Worm (Caenorhabditis elegans) whole organism, L1 larva: ENCODE results near the gene R10D12.10.

Source experiments
- C34B4.2 ChIP-seq: sonication (generic microtip); optimal IDR thresholded peaks from 2 replicates; lab custom pipeline; 2017; ENCODE audit warnings: mild to moderate bottlenecking, missing genetic modification characterization, missing compliant biosample characterization
- Y116A8C.19 ChIP-seq: sonication (generic microtip); optimal IDR thresholded peaks from 2 replicates; lab custom pipeline; 2016; ENCODE audit warnings: missing compliant biosample characterization, missing genetic modification characterization, borderline replicate concordance
- aly-2 ChIP-seq: fragments of 150-350 bp; optimal IDR thresholded peaks from 2 replicates; lab custom pipeline; 2014; ENCODE audit warnings: missing biosample characterization, missing genetic modification characterization
- ceh-63 ChIP-seq: fragments of 200-800 bp; sonication (Bioruptor generic); optimal IDR thresholded peaks from 2 replicates; lab custom pipeline; 2018; ENCODE audit warnings: mild to moderate bottlenecking, missing genetic modification characterization, missing compliant biosample characterization
- ceh-8 ChIP-seq: fragments of 200-800 bp; sonication (Bioruptor generic); optimal IDR thresholded peaks from 2 replicates; lab custom pipeline; 2018; ENCODE audit warnings: mild to moderate bottlenecking, missing genetic modification characterization, moderate library complexity, missing compliant biosample characterization
- ceh-82 ChIP-seq, 3 experiments: fragments of 150-350 bp in 1 of 3; sonication (generic microtip) in 2 of 3; optimal IDR thresholded peaks; 2 replicates each; lab custom pipeline; 2014 to 2017; ENCODE audit warnings: missing biosample characterization in 3 of 3, missing genetic modification characterization in 3 of 3
- ces-1 ChIP-seq: fragments of 150-350 bp; optimal IDR thresholded peaks from 2 replicates; lab custom pipeline; 2014; ENCODE audit warnings: missing biosample characterization, missing genetic modification reagents, missing genetic modification characterization
- dpl-1 ChIP-seq, 3 experiments: fragments of 150-350 bp in 2 of 3; sonication (generic microtip) in 1 of 3; optimal IDR thresholded peaks; 2 replicates each; lab custom pipeline; 2014 to 2017; ENCODE audit warnings: missing biosample characterization in 3 of 3, missing genetic modification characterization in 3 of 3, missing genetic modification reagents in 3 of 3
- dsc-1 ChIP-seq: sonication (generic microtip); optimal IDR thresholded peaks from 2 replicates; lab custom pipeline; 2016; ENCODE audit warnings: mild to moderate bottlenecking, missing genetic modification characterization, missing compliant biosample characterization
- efl-1 ChIP-seq, 4 experiments: fragments of 150-350 bp; optimal IDR thresholded peaks in 3 of 4; peaks in 1 of 4; 1 replicate in 1 of 4; 2 replicates in 3 of 4; lab custom pipeline; 2014; ENCODE audit warnings: missing biosample characterization in 2 of 4, missing genetic modification characterization in 2 of 4, missing genetic modification reagents in 2 of 4
- egl-27 ChIP-seq, 2 experiments: fragments of 150-350 bp in 1 of 2; sonication (generic microtip); optimal IDR thresholded peaks; 3 replicates each; lab custom pipeline; 2017 to 2018; ENCODE audit warnings: missing biosample characterization in 2 of 2, missing genetic modification characterization in 2 of 2, missing genetic modification reagents in 2 of 2
- elt-2 ChIP-seq: sonication (generic microtip); optimal IDR thresholded peaks from 2 replicates; lab custom pipeline; 2016; ENCODE audit warnings: missing genetic modification characterization, mild to moderate bottlenecking, inconsistent platforms, missing compliant biosample characterization, missing genetic modification reagents
- elt-3 ChIP-seq, 6 experiments: fragments of 150-350 bp in 1 of 6; sonication (generic microtip); optimal IDR thresholded peaks; 2 replicates each; lab custom pipeline; 2017 to 2018; ENCODE audit warnings: missing biosample characterization in 6 of 6, missing genetic modification characterization in 6 of 6, inconsistent platforms in 1 of 6
- ets-5 ChIP-seq: fragments of 200-800 bp; sonication (Bioruptor generic); IDR thresholded peaks from 2 replicates; pipeline ENCODE4 v1.3.6; 2022; ENCODE audit warnings: missing genetic modification characterization, missing compliant biosample characterization
- fkh-10 ChIP-seq: sonication (generic microtip); optimal IDR thresholded peaks from 2 replicates; lab custom pipeline; 2017; ENCODE audit warnings: missing biosample characterization, missing genetic modification reagents, missing genetic modification characterization
- fkh-8 ChIP-seq: sonication (generic microtip); optimal IDR thresholded peaks from 2 replicates; lab custom pipeline; 2016; ENCODE audit warnings: mild to moderate bottlenecking, missing genetic modification characterization, missing compliant biosample characterization
- hpl-2 ChIP-seq: fragments of 150-350 bp; optimal IDR thresholded peaks from 2 replicates; lab custom pipeline; 2014; ENCODE audit warnings: missing biosample characterization, missing genetic modification reagents, missing genetic modification characterization
- lin-13 ChIP-seq: fragments of 150-350 bp; optimal IDR thresholded peaks from 2 replicates; lab custom pipeline; 2014; ENCODE audit warnings: missing biosample characterization, missing genetic modification reagents, missing genetic modification characterization
- lin-14 ChIP-seq: fragments of 200-800 bp; sonication (Bioruptor generic); optimal IDR thresholded peaks from 2 replicates; lab custom pipeline; 2018; ENCODE audit warnings: mild to moderate bottlenecking, missing genetic modification characterization, moderate library complexity, missing compliant biosample characterization
- mdl-1 ChIP-seq, 2 experiments: fragments of 150-350 bp; optimal IDR thresholded peaks; 2 replicates each; lab custom pipeline; 2014 to 2017; ENCODE audit warnings: missing biosample characterization in 2 of 2, missing genetic modification characterization in 2 of 2, inconsistent platforms in 1 of 2
- mef-2 ChIP-seq: fragments of 150-350 bp; optimal IDR thresholded peaks from 2 replicates; lab custom pipeline; 2014; ENCODE audit warnings: missing biosample characterization, missing genetic modification characterization
- nhr-11 ChIP-seq: fragments of 150-350 bp; optimal IDR thresholded peaks from 2 replicates; lab custom pipeline; 2014; ENCODE audit warnings: missing biosample characterization, missing genetic modification characterization
- nhr-47 ChIP-seq: sonication (generic microtip); optimal IDR thresholded peaks from 2 replicates; lab custom pipeline; 2016; ENCODE audit warnings: mild to moderate bottlenecking, missing genetic modification characterization, moderate library complexity, missing compliant biosample characterization
- nhr-71 ChIP-seq: sonication (generic microtip); optimal IDR thresholded peaks from 2 replicates; lab custom pipeline; 2016; ENCODE audit warnings: mild to moderate bottlenecking, missing genetic modification characterization, moderate library complexity, missing compliant biosample characterization
- nhr-76 ChIP-seq: sonication (generic microtip); optimal IDR thresholded peaks from 2 replicates; lab custom pipeline; 2017; ENCODE audit warnings: missing biosample characterization, missing genetic modification characterization
- nhr-77 ChIP-seq: fragments of 150-350 bp; optimal IDR thresholded peaks from 2 replicates; lab custom pipeline; 2014; ENCODE audit warnings: missing biosample characterization, missing genetic modification characterization
- pax-3 ChIP-seq: fragments of 200-800 bp; sonication (Bioruptor generic); optimal IDR thresholded peaks from 2 replicates; lab custom pipeline; 2018; ENCODE audit warnings: mild to moderate bottlenecking, missing genetic modification characterization, moderate library complexity, missing compliant biosample characterization
- snpc-4 ChIP-seq: fragments of 150-350 bp; optimal IDR thresholded peaks from 2 replicates; lab custom pipeline; 2014; ENCODE audit warnings: missing biosample characterization, missing genetic modification characterization
- snu-23 ChIP-seq: sonication (generic microtip); optimal IDR thresholded peaks from 2 replicates; lab custom pipeline; 2016; ENCODE audit warnings: missing genetic modification characterization, missing compliant biosample characterization
- sox-4 ChIP-seq: sonication (generic microtip); optimal IDR thresholded peaks from 2 replicates; lab custom pipeline; 2016; ENCODE audit warnings: missing genetic modification characterization, missing compliant biosample characterization
- swsn-7 ChIP-seq: sonication (generic microtip); optimal IDR thresholded peaks from 2 replicates; lab custom pipeline; 2016; ENCODE audit warnings: missing genetic modification characterization, missing compliant biosample characterization
- unc-130 ChIP-seq: fragments of 150-350 bp; optimal IDR thresholded peaks from 2 replicates; lab custom pipeline; 2017; ENCODE audit warnings: missing biosample characterization, missing genetic modification characterization, inconsistent platforms
- unc-30 ChIP-seq: sonication (generic microtip); optimal IDR thresholded peaks from 2 replicates; lab custom pipeline; 2017; ENCODE audit warnings: missing biosample characterization, missing genetic modification characterization
- unc-62 ChIP-seq: fragments of 150-350 bp; optimal IDR thresholded peaks from 2 replicates; lab custom pipeline; 2014; ENCODE audit warnings: missing biosample characterization, missing genetic modification reagents, missing genetic modification characterization
- vab-15 ChIP-seq: sonication (generic microtip); optimal IDR thresholded peaks from 2 replicates; lab custom pipeline; 2017; ENCODE audit warnings: missing genotype, mild to moderate bottlenecking, missing genetic modification characterization, missing compliant biosample characterization
- xbp-1 ChIP-seq: sonication (generic microtip); optimal IDR thresholded peaks from 2 replicates; lab custom pipeline; 2016; ENCODE audit warnings: missing genetic modification characterization, missing compliant biosample characterization
- zip-4 ChIP-seq: fragments of 200-800 bp; sonication (Bioruptor generic); optimal IDR thresholded peaks from 2 replicates; lab custom pipeline; 2018; ENCODE audit warnings: mild to moderate bottlenecking, missing genetic modification characterization, moderate library complexity, missing compliant biosample characterization

R10D12.10 gene

ce11 chrV:14001929-14002328 is 43.8 kb upstream of the R10D12.10 start:
- TF ChIP-seq lin-14 (GFP tag; lab: Kevin White, UChicago) = peak; percentile 22
- no peak for TF ChIP-seq nhr-71 (tag; lab: Kevin White, UChicago)
- peak in 1 of 3 experiments; percentile 1 for TF ChIP-seq ceh-82 (tag; optimal IDR thresholded peaks at IDR 0.05; lab: Kevin White, UChicago)
- TF ChIP-seq fkh-10 = peak; percentile 18
- TF ChIP-seq efl-1 (optimal IDR thresholded peaks at IDR 0.05; lab: Kevin White, UChicago) = no peak
- TF ChIP-seq efl-1 (GFP tag; optimal IDR thresholded peaks at IDR 0.05 in 1 of 2; lab: Kevin White, UChicago) = peak in 1 of 2 experiments; percentile 56

ce11 chrV:13993478-13993877 is 35.3 kb upstream of the R10D12.10 start:
- TF ChIP-seq pax-3 (tag; lab: Kevin White, UChicago) (peak; percentile 86), sox-4 (tag; lab: Kevin White, UChicago) (peak; percentile 19), mdl-1 (tag; optimal IDR thresholded peaks at IDR 0.05; lab: Kevin White, UChicago) (no peak), fkh-10 (no peak), efl-1 (optimal IDR thresholded peaks at IDR 0.05; lab: Kevin White, UChicago) (no peak), efl-1 (GFP tag; optimal IDR thresholded peaks at IDR 0.05 in 1 of 2; lab: Kevin White, UChicago) (no peak), unc-30 (tag; lab: Kevin White, UChicago) (no peak), xbp-1 (tag; lab: Kevin White, UChicago) (no peak), snu-23 (GFP tag; lab: Kevin White, UChicago) (no peak), nhr-71 (tag; lab: Kevin White, UChicago) (peak; percentile 12), vab-15 (tag; lab: Kevin White, UChicago) (no peak), fkh-8 (peak; percentile 37), dsc-1 (peak; percentile 59), snpc-4 (tag; lab: Kevin White, UChicago) (no peak), nhr-47 (tag; lab: Kevin White, UChicago) (peak; percentile 47)
- TF ChIP-seq, all 84 proteins: peak for 6

- TF ChIP-seq ceh-8 = no peak
- TF ChIP-seq unc-130 (tag; lab: Kevin White, UChicago) = no peak
- no peak for TF ChIP-seq dpl-1 (GFP tag; optimal IDR thresholded peaks at IDR 0.05; lab: Kevin White, UChicago)
- TF ChIP-seq zip-4 (GFP tag; lab: Kevin White, UChicago) = no peak
- no peak for TF ChIP-seq egl-27 (tag; optimal IDR thresholded peaks at IDR 0.05; lab: Kevin White, UChicago)
- TF ChIP-seq hpl-2 (GFP tag; lab: Kevin White, UChicago) = no peak
- no peak for TF ChIP-seq aly-2 (tag; lab: Kevin White, UChicago)
- TF ChIP-seq swsn-7 = no peak
- no peak for TF ChIP-seq elt-2 (tag; lab: Kevin White, UChicago)
- TF ChIP-seq nhr-76 = no peak
- TF ChIP-seq elt-3 (tag; optimal IDR thresholded peaks at IDR 0.05; lab: Kevin White, UChicago) = no peak
- peak; percentile 23 for TF ChIP-seq nhr-71 (tag; lab: Kevin White, UChicago)
- peak; percentile 40 for TF ChIP-seq nhr-47 (tag; lab: Kevin White, UChicago)
- no peak for TF ChIP-seq Y116A8C.19 (tag; lab: Kevin White, UChicago)
- peak; percentile 66 for TF ChIP-seq pax-3 (tag; lab: Kevin White, UChicago)
- TF ChIP-seq ces-1 (GFP tag; lab: Kevin White, UChicago) = no peak
- no peak for TF ChIP-seq unc-62 (GFP tag; lab: Kevin White, UChicago)
- TF ChIP-seq ceh-63 (GFP tag; lab: Kevin White, UChicago) = no peak
- TF ChIP-seq dsc-1 = peak; percentile 66
- no peak for TF ChIP-seq lin-13
- no peak for TF ChIP-seq nhr-77 (tag; lab: Kevin White, UChicago)
- no peak for TF ChIP-seq C34B4.2
- TF ChIP-seq mef-2 (tag; lab: Kevin White, UChicago) = no peak
- TF ChIP-seq lin-14 (GFP tag; lab: Kevin White, UChicago) = no peak
- TF ChIP-seq fkh-8 = peak; percentile 33
- no peak for TF ChIP-seq nhr-11
- TF ChIP-seq ets-5 (GFP tag; lab: Robert Waterston, UW) = no peak
Observed at ce11 chrV:13992485-13992884, 34.3 kb upstream of the R10D12.10 start, which contains the start of gene droe-4. droe-4 (plus strand) TSS chrV:13992656.
